Worm (Caenorhabditis elegans): ENCODE data around the gene larp-1.

Gene larp-1

DNA sequence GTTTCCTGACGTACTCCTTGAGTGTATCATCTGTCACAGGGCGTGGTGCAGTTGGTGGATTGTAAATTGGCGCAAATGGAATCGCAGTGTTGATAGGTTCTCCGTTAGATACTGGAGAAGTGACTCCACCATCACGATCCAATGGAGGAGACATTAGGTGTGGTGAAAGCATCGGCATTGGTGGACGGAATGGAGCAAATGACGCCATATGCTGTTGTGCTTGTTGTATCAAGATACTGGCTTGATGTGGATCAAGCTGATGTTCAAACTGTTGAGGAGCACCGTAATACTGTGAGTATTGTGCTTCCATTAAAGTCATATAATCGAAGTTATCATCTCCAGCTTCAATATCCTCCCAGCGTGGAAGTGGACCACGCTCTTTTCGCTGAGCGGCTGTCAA lies 5.0 kb downstream of the larp-1 start:
- no peak for TF ChIP-seq nfyb-1 (GFP tag; IDR thresholded peaks at IDR 0.05)
- no peak for TF ChIP-seq bed-2 (GFP tag; IDR thresholded peaks at IDR 0.05)
- no peak for TF ChIP-seq nhr-90 (tag; optimal IDR thresholded peaks at IDR 0.05)

DNA sequence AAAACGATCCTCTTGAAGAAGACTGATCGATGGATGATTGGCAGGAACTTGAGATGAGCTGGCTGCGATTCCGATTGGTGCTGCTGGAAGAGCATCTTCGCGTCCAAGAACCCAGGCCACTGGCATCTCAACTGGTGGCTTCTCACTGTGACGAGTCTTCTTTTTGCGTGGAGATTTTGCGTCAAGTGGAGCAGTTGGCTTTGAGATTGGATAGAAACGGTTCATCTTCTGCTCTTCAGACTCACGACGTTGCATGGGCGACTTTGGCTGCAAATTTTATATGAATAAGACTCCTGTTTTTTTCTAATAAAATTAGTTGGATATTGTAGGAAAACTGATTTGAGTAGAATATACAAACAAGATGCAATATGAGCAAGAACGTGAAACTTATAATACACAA lies 6.7 kb downstream of the larp-1 start:
- no peak for TF ChIP-seq him-1 (tag; optimal IDR thresholded peaks at IDR 0.05)

DNA sequence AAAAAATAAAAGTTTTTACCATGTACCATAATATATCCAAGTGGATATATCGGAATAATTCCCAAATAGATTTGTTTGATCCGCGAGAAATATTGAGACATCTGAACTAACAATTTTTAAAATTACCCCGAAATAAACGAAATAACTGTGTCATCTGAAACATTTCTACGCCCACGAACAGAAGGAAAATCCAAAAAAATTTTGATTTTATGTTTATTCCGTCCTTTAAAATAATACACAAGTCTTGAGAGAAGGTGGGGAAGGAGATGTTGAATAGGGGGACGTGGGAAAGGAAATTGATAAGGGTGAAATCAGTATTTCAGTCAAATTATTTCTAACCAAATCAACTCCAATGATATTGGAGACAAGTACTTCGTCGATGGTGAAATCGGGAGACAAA lies 8.7 kb downstream of the larp-1 start, which contains the start of gene R144.11:
Gene R144.11, minus strand, starts transcription at position 101 of the 400 bp plus-strand sequence.
- TF ChIP-seq B0336.3 (GFP tag; IDR thresholded peaks at IDR 0.05) (0 out of 2 replicates have a peak, but pooled peaks have one; percentile 11), ceh-40 (GFP tag; IDR thresholded peaks at IDR 0.05) (no peak), bed-1 (GFP tag; IDR thresholded peaks at IDR 0.05) (0 out of 2 replicates have a peak, but pooled peaks have one; percentile 30), nhr-179 (tag; optimal IDR thresholded peaks at IDR 0.05) (no peak), F22D6.2 (tag; optimal IDR thresholded peaks at IDR 0.05) (no peak), ztf-25 (GFP tag; IDR thresholded peaks at IDR 0.05) (no peak), madf-6 (GFP tag; IDR thresholded peaks at IDR 0.05) (0 out of 2 replicates have a peak, but pooled peaks have one; percentile 7), cebp-2 (GFP tag; IDR thresholded peaks at IDR 0.05) (no peak), let-526 (GFP tag; IDR thresholded peaks at IDR 0.05) (no peak), athp-1 (tag; optimal IDR thresholded peaks at IDR 0.05) (no peak)

DNA sequence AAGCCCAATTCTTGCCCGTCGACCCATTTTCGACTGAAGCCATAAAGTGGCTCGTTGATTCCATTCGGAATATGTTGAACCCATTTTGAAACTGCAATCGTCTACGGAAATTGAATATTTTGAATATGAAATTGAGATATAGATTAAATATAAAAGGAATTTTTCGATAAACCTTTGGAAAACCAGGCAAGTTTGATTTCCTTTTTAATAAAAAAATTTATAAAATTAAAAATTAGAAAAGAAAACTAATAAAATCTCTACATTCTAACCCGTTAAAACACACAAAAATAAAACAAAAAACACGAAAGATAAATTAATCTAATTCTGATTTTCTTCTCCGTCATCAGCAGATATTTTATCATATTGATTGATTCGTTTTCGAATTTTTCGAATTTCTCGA lies 10.6 kb downstream of the larp-1 start, which contains the start of gene R144.12:
Gene R144.12, minus strand, starts transcription at position 101 of the 400 bp plus-strand sequence.
- TF ChIP-seq cebp-2 (GFP tag; IDR thresholded peaks at IDR 0.05): no peak
- no peak for TF ChIP-seq dpl-1 (GFP tag; optimal IDR thresholded peaks at IDR 0.05)
- TF ChIP-seq madf-10 (tag; optimal IDR thresholded peaks at IDR 0.05): no peak
- TF ChIP-seq hmg-1.2 (GFP tag; IDR thresholded peaks at IDR 0.05): no peak
- TF ChIP-seq ztf-18 (tag; optimal IDR thresholded peaks at IDR 0.05): no peak
- TF ChIP-seq C17E4.6 (GFP tag; IDR thresholded peaks at IDR 0.05): no peak
- TF ChIP-seq rec-8 (tag; optimal IDR thresholded peaks at IDR 0.05): no peak
- TF ChIP-seq nfya-2 (GFP tag; IDR thresholded peaks at IDR 0.05): no peak
- TF ChIP-seq hsf-1 (GFP tag; IDR thresholded peaks at IDR 0.05): no peak
- no peak for TF ChIP-seq lsy-27 (tag; optimal IDR thresholded peaks at IDR 0.05; ENCODE audit: borderline replicate concordance, insufficient read depth)
- TF ChIP-seq rcor-1 (GFP tag; IDR thresholded peaks at IDR 0.05): no peak
- TF ChIP-seq ets-4 (GFP tag; optimal IDR thresholded peaks at IDR 0.05): no peak
- no peak for TF ChIP-seq him-1 (tag; optimal IDR thresholded peaks at IDR 0.05)
- TF ChIP-seq hmg-20 (GFP tag; IDR thresholded peaks at IDR 0.05): no peak
- no peak for TF ChIP-seq ZK185.1 (tag; optimal IDR thresholded peaks at IDR 0.05; ENCODE audit: poor library complexity, severe bottlenecking)
- no peak for TF ChIP-seq mel-28 (tag; optimal IDR thresholded peaks at IDR 0.05; ENCODE audit: borderline replicate concordance)
- TF ChIP-seq aptf-3 (GFP tag; IDR thresholded peaks at IDR 0.05): no peak
- TF ChIP-seq F55B11.4 (tag; optimal IDR thresholded peaks at IDR 0.05; ENCODE audit: borderline replicate concordance, insufficient read depth): no peak
- TF ChIP-seq K12H6.12 (tag; optimal IDR thresholded peaks at IDR 0.05): no peak

DNA sequence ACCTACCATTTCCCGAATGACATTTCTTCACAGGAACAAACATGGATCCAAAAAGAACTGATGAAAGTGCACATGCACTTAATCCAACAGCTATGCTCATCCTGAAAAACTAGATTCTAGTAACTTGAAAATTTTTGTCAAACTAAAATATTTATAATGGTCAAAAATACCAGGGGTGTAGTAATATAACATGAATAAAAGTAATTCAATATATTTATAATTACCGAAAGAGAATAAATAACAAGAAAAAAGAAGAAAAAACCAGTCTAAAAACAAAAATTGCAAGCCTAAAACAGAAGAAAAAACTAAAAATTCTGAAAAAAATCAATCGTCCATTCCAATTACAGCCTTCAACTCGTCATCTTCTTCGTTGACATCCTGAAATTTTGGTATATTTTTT lies 12.8 kb downstream of the larp-1 start, which contains the start of gene R144.6:
Gene R144.6, minus strand, starts transcription at position 101 of the 400 bp plus-strand sequence.
- TF ChIP-seq lag-1 (GFP tag; IDR thresholded peaks at IDR 0.05): no peak
- no peak for TF ChIP-seq T07F8.4 (tag; optimal IDR thresholded peaks at IDR 0.05)
